Fruit fly (Drosophila melanogaster) whole organism, embryonic: ENCODE data around the gene CG1273.

Experiments
- Blimp-1 ChIP-seq: fragments of 200-800 bp; sonication (Bioruptor generic); optimal IDR thresholded peaks from 3 replicates; lab custom pipeline; 2018; ENCODE audit warnings: missing biosample characterization, missing genetic modification characterization, mild to moderate bottlenecking, moderate library complexity, missing genetic modification reagents
- BtbVII ChIP-seq: fragments of 200-800 bp; sonication (Bioruptor generic); optimal IDR thresholded peaks from 3 replicates; lab custom pipeline; 2017; ENCODE audit warnings: missing biosample characterization, mild to moderate bottlenecking, missing genetic modification characterization
- Bteb2 ChIP-seq: fragments of 200-800 bp; sonication (Bioruptor generic); optimal IDR thresholded peaks from 2 replicates; lab custom pipeline; 2016; ENCODE audit warnings: missing biosample characterization, missing genetic modification characterization
- CG10431 ChIP-seq: fragments of 200-800 bp; sonication (Bioruptor generic); optimal IDR thresholded peaks from 3 replicates; lab custom pipeline; 2018; ENCODE audit warnings: missing biosample characterization, mild to moderate bottlenecking, missing genetic modification characterization
- CG10979 ChIP-seq: fragments of 200-800 bp; sonication (Bioruptor generic); optimal IDR thresholded peaks from 2 replicates; lab custom pipeline; 2018; ENCODE audit warnings: missing biosample characterization, mild to moderate bottlenecking, missing genetic modification characterization, moderate library complexity
- CG11398 ChIP-seq: fragments of 200-800 bp; sonication (Bioruptor generic); optimal IDR thresholded peaks from 2 replicates; lab custom pipeline; 2016; ENCODE audit warnings: missing biosample characterization, missing genetic modification characterization
- CG12104 ChIP-seq: fragments of 200-800 bp; sonication (Bioruptor generic); optimal IDR thresholded peaks from 3 replicates; lab custom pipeline; 2016; ENCODE audit warnings: missing biosample characterization, missing genetic modification characterization
- CG12942 ChIP-seq: fragments of 200-800 bp; sonication (Bioruptor generic); optimal IDR thresholded peaks from 3 replicates; lab custom pipeline; 2016; ENCODE audit warnings: missing biosample characterization, missing genetic modification characterization
- CG14710 ChIP-seq: fragments of 200-800 bp; sonication (Bioruptor generic); optimal IDR thresholded peaks from 3 replicates; lab custom pipeline; 2019; ENCODE audit warnings: missing biosample characterization, mild to moderate bottlenecking, missing genetic modification characterization, moderate library complexity
- CG18476 ChIP-seq: fragments of 200-800 bp; sonication (Bioruptor generic); optimal IDR thresholded peaks from 2 replicates; lab custom pipeline; 2016; ENCODE audit warnings: missing biosample characterization, mild to moderate bottlenecking, missing genetic modification characterization
- CG2199 ChIP-seq: fragments of 200-800 bp; sonication (Bioruptor generic); IDR thresholded peaks from 3 replicates; pipeline ENCODE4 v1.3.6; 2022; ENCODE audit warnings: missing biosample characterization, missing genetic modification characterization
- CG3065 ChIP-seq: fragments of 200-800 bp; sonication (Bioruptor generic); optimal IDR thresholded peaks from 2 replicates; lab custom pipeline; 2016; ENCODE audit warnings: missing biosample characterization, missing genetic modification characterization
- CG34422 ChIP-seq: fragments of 200-800 bp; sonication (Bioruptor generic); IDR thresholded peaks from 3 replicates; pipeline ENCODE4 v1.3.6; 2022; ENCODE audit warnings: missing biosample characterization, missing genetic modification characterization
- CG4328 ChIP-seq: fragments of 200-800 bp; sonication (Bioruptor generic); optimal IDR thresholded peaks from 3 replicates; lab custom pipeline; 2017; ENCODE audit warnings: missing biosample characterization, missing genetic modification reagents, missing genetic modification characterization
- CG43689 ChIP-seq: fragments of 200-800 bp; sonication (Bioruptor generic); IDR thresholded peaks from 2 replicates; pipeline ENCODE4 v1.3.6; 2022; ENCODE audit warnings: missing biosample characterization, missing genetic modification characterization
- CG4707 ChIP-seq: fragments of 200-800 bp; sonication (Bioruptor generic); optimal IDR thresholded peaks from 2 replicates; lab custom pipeline; 2018; ENCODE audit warnings: missing biosample characterization, mild to moderate bottlenecking, missing genetic modification characterization, moderate library complexity
- CG6254 ChIP-seq: fragments of 200-800 bp; sonication (Bioruptor generic); optimal IDR thresholded peaks from 3 replicates; lab custom pipeline; 2017; ENCODE audit warnings: mild to moderate bottlenecking, missing biosample characterization, missing genetic modification reagents, missing genetic modification characterization
- CG7357 ChIP-seq: fragments of 200-800 bp; sonication (Bioruptor generic); IDR thresholded peaks from 3 replicates; pipeline ENCODE4 v1.3.6; 2022; ENCODE audit warnings: missing biosample characterization, missing genetic modification characterization
- CG7987 ChIP-seq: fragments of 200-800 bp; sonication (Bioruptor generic); optimal IDR thresholded peaks from 2 replicates; lab custom pipeline; 2018; ENCODE audit warnings: missing biosample characterization, mild to moderate bottlenecking, missing genetic modification characterization, moderate library complexity
- CG9876 ChIP-seq: fragments of 200-800 bp; sonication (Bioruptor generic); optimal IDR thresholded peaks from 2 replicates; lab custom pipeline; 2016; ENCODE audit warnings: missing biosample characterization, missing genetic modification characterization
- Dip2 ChIP-seq: fragments of 200-800 bp; sonication (Bioruptor generic); IDR thresholded peaks from 2 replicates; pipeline ENCODE4 v1.3.6; 2022; ENCODE audit warnings: missing biosample characterization, missing genetic modification characterization
- Doc2 ChIP-seq: fragments of 200-800 bp; sonication (Bioruptor generic); IDR thresholded peaks from 2 replicates; pipeline ENCODE4 v1.3.6; 2022; ENCODE audit warnings: missing biosample characterization, missing genetic modification characterization
- Doc3 ChIP-seq: fragments of 200-800 bp; sonication (Bioruptor generic); IDR thresholded peaks from 3 replicates; pipeline ENCODE4 v1.3.6; 2022; ENCODE audit warnings: missing biosample characterization, missing genetic modification characterization; ENCODE audit not compliant: partially characterized antibody
- Dref ChIP-seq: fragments of 200-800 bp; sonication (Bioruptor generic); IDR thresholded peaks from 2 replicates; pipeline ENCODE4 v1.3.6; 2022; ENCODE audit warnings: missing biosample characterization, missing genetic modification characterization
- Fer2 ChIP-seq: fragments of 200-800 bp; sonication (Bioruptor generic); optimal IDR thresholded peaks from 2 replicates; lab custom pipeline; 2018; ENCODE audit warnings: missing biosample characterization, mild to moderate bottlenecking, missing genetic modification characterization, moderate library complexity
- HLH4C ChIP-seq: fragments of 200-800 bp; sonication (Bioruptor generic); IDR thresholded peaks from 3 replicates; pipeline ENCODE4 v1.3.6; 2022; ENCODE audit warnings: missing biosample characterization, missing genetic modification characterization; ENCODE audit not compliant: partially characterized antibody
- HmgD ChIP-seq: fragments of 200-800 bp; sonication (Bioruptor generic); optimal IDR thresholded peaks from 3 replicates; lab custom pipeline; 2016; ENCODE audit warnings: missing biosample characterization, missing genetic modification characterization
- Hr51 ChIP-seq, 2 experiments: fragments of 200-800 bp; sonication (Bioruptor generic); optimal IDR thresholded peaks; 2 replicates in 1 of 2; 3 replicates in 1 of 2; lab custom pipeline; 2016 to 2018; ENCODE audit warnings: missing biosample characterization in 2 of 2, missing genetic modification characterization in 2 of 2, mild to moderate bottlenecking in 1 of 2, moderate library complexity in 1 of 2
- MESR4 ChIP-seq: fragments of 200-800 bp; sonication (Bioruptor generic); optimal IDR thresholded peaks from 2 replicates; lab custom pipeline; 2018; ENCODE audit warnings: missing biosample characterization, mild to moderate bottlenecking, missing genetic modification characterization, moderate library complexity
- MTF-1 ChIP-seq: fragments of 200-800 bp; sonication (Bioruptor generic); optimal IDR thresholded peaks from 2 replicates; lab custom pipeline; 2018; ENCODE audit warnings: missing biosample characterization, mild to moderate bottlenecking, missing genetic modification characterization, borderline replicate concordance
- Nf-YB ChIP-seq: fragments of 200-800 bp; sonication (Bioruptor generic); optimal IDR thresholded peaks from 3 replicates; lab custom pipeline; 2019; ENCODE audit warnings: missing biosample characterization, mild to moderate bottlenecking, missing genetic modification characterization, moderate library complexity
- Nf-YC ChIP-seq: fragments of 200-800 bp; optimal IDR thresholded peaks from 3 replicates; lab custom pipeline; 2019; ENCODE audit warnings: missing biosample characterization, mild to moderate bottlenecking, missing genetic modification characterization, moderate library complexity
- Ravus ChIP-seq: fragments of 200-800 bp; sonication (Bioruptor generic); IDR thresholded peaks from 2 replicates; pipeline ENCODE4 v1.3.6; 2022; ENCODE audit warnings: missing biosample characterization, missing genetic modification characterization
- Xrp1 ChIP-seq: fragments of 200-800 bp; sonication (Bioruptor generic); IDR thresholded peaks from 2 replicates; pipeline ENCODE4 v1.3.6; 2022; ENCODE audit warnings: missing biosample characterization, missing genetic modification characterization
- YL-1 ChIP-seq: fragments of 200-800 bp; sonication (Bioruptor generic); optimal IDR thresholded peaks from 3 replicates; lab custom pipeline; 2017; ENCODE audit warnings: missing biosample characterization, mild to moderate bottlenecking, missing genetic modification characterization
- aop ChIP-seq: fragments of 200-800 bp; sonication (Bioruptor generic); IDR thresholded peaks from 2 replicates; pipeline ENCODE4 v1.3.6; 2022; ENCODE audit warnings: missing biosample characterization, missing genetic modification characterization
- ase ChIP-seq: fragments of 200-800 bp; sonication (Bioruptor generic); IDR thresholded peaks from 3 replicates; pipeline ENCODE4 v1.3.6; 2022; ENCODE audit warnings: missing biosample characterization, missing genetic modification characterization
- crol ChIP-seq: fragments of 200-800 bp; sonication (Bioruptor generic); IDR thresholded peaks from 2 replicates; pipeline ENCODE4 v1.3.6; 2022; ENCODE audit warnings: missing biosample characterization, missing genetic modification characterization
- gsb-n ChIP-seq: fragments of 200-800 bp; sonication (Bioruptor generic); optimal IDR thresholded peaks from 3 replicates; lab custom pipeline; 2018; ENCODE audit warnings: missing biosample characterization, mild to moderate bottlenecking, missing genetic modification characterization
- her ChIP-seq: fragments of 200-800 bp; sonication (Bioruptor generic); optimal IDR thresholded peaks from 2 replicates; lab custom pipeline; 2016; ENCODE audit warnings: missing biosample characterization, missing genetic modification characterization
- pho ChIP-seq: fragments of 200-800 bp; sonication (Bioruptor generic); optimal IDR thresholded peaks from 2 replicates; lab custom pipeline; 2016; ENCODE audit warnings: missing biosample characterization, missing genetic modification characterization
- psq ChIP-seq: fragments of 200-800 bp; sonication (Bioruptor generic); optimal IDR thresholded peaks from 2 replicates; lab custom pipeline; 2017; ENCODE audit warnings: missing biosample characterization, missing genetic modification characterization
- pum ChIP-seq: fragments of 200-800 bp; sonication (Bioruptor generic); optimal IDR thresholded peaks from 2 replicates; lab custom pipeline; 2016; ENCODE audit warnings: missing biosample characterization, missing genetic modification characterization
- ranshi ChIP-seq: fragments of 200-800 bp; sonication (Bioruptor generic); IDR thresholded peaks from 2 replicates; pipeline ENCODE4 v1.3.6; 2022; ENCODE audit warnings: missing biosample characterization, missing genetic modification characterization
- rib ChIP-seq: fragments of 200-800 bp; sonication (Bioruptor generic); IDR thresholded peaks from 2 replicates; pipeline ENCODE4 v1.3.6; 2022; ENCODE audit warnings: missing biosample characterization, missing genetic modification characterization
- sens ChIP-seq: fragments of 200-800 bp; sonication (Bioruptor generic); peaks from one replicate; lab custom pipeline; 2016; ENCODE audit warnings: missing biosample characterization, missing genetic modification characterization
- slp2 ChIP-seq: fragments of 200-800 bp; sonication (Bioruptor generic); optimal IDR thresholded peaks from 2 replicates; lab custom pipeline; 2016; ENCODE audit warnings: missing biosample characterization, missing genetic modification characterization
- sug ChIP-seq: fragments of 200-800 bp; optimal IDR thresholded peaks from 2 replicates; lab custom pipeline; 2019; ENCODE audit warnings: missing biosample characterization, mild to moderate bottlenecking, missing genetic modification characterization, moderate library complexity
- toy ChIP-seq: fragments of 200-800 bp; sonication (Bioruptor generic); IDR thresholded peaks from 2 replicates; pipeline ENCODE4 v1.3.6; 2022; ENCODE audit warnings: missing biosample characterization, missing genetic modification characterization
- tx ChIP-seq: fragments of 200-800 bp; sonication (Bioruptor generic); optimal IDR thresholded peaks from 2 replicates; lab custom pipeline; 2016; ENCODE audit warnings: missing biosample characterization, missing genetic modification characterization
- zfh1 ChIP-seq: fragments of 200-800 bp; sonication (Bioruptor generic); IDR thresholded peaks from 3 replicates; pipeline ENCODE4 v1.3.6; 2022; ENCODE audit warnings: missing biosample characterization, missing genetic modification characterization
- zfh2 ChIP-seq: fragments of 200-800 bp; sonication (Bioruptor generic); optimal IDR thresholded peaks from 2 replicates; lab custom pipeline; 2016; ENCODE audit warnings: missing biosample characterization, missing genetic modification characterization

CG1273 gene

DNA sequence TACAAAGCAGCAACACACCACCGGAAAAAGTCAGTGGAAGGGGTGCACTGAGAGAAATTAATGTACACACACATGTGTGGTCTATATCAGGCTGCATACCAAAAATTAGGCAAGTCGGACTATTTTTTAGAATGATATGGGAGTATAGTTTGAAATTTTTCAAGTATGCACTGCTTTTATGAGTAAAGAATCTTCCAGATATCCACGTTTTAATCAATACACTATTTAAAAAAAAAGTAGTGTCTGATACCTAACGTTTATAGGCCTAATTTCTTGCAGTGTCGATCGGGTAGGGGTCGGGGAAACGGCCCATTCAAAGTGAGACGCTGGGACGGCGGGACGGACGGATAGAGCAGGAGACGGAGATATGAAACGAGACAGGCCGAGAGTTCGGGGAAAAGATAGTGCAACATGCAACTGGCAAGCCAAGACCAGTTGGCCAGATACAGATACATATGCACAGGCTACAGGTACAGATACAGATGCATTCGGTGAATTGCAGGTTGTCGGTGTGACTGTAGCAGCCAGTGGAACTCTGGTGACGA lies 33.1 kb upstream of the CG1273 start (continued):
- peak; percentile 71 for TF ChIP-seq Nf-YC
- TF ChIP-seq MTF-1 (GFP tag; lab: Kevin White, UChicago) = peak; percentile 79
- peak; percentile 97 for TF ChIP-seq CG14710 (tag; lab: Kevin White, UChicago)
- TF ChIP-seq tx (GFP tag; lab: Kevin White, UChicago) = peak; percentile 93
- peak; percentile 91 for TF ChIP-seq CG12942 (GFP tag; lab: Kevin White, UChicago)
- peak; percentile 95 for TF ChIP-seq zfh1
- TF ChIP-seq MESR4 = peak; percentile 46
- peak; percentile 97 for TF ChIP-seq Xrp1 (GFP tag; lab: Robert Waterston, UW)
- TF ChIP-seq CG11398 = peak; percentile 91
- TF ChIP-seq Doc2 (GFP tag; lab: Robert Waterston, UW) = no peak
- TF ChIP-seq CG3065 = peak; percentile 84
- no peak for TF ChIP-seq rib (GFP tag; lab: Robert Waterston, UW)
- peak; percentile 46 for TF ChIP-seq Ravus (GFP tag; lab: Robert Waterston, UW)
- TF ChIP-seq gsb-n (tag; lab: Kevin White, UChicago) = peak; percentile 96
- TF ChIP-seq CG18476 (GFP tag; lab: Kevin White, UChicago) = peak; percentile 90
- peak; percentile 83 for TF ChIP-seq CG7357
- TF ChIP-seq aop = peak; percentile 73; the same call in 1 of the 2 replicates
- TF ChIP-seq Hr51 (GFP tag; optimal IDR thresholded peaks at IDR 0.05; lab: Kevin White, UChicago) = peak; percentile 92 to 93
- TF ChIP-seq BtbVII = peak; percentile 79
- peak; percentile 95 for TF ChIP-seq slp2 (GFP tag; lab: Kevin White, UChicago)
- peak; percentile 95 for TF ChIP-seq CG6254 (GFP tag; lab: Kevin White, UChicago)
- TF ChIP-seq Nf-YB = peak; percentile 82
- peak; percentile 57 for TF ChIP-seq pho (GFP tag; lab: Kevin White, UChicago)
- peak; percentile 89 for TF ChIP-seq CG10431 (GFP tag; lab: Kevin White, UChicago)
- TF ChIP-seq pum = peak; percentile 96
- TF ChIP-seq Fer2 (tag; lab: Kevin White, UChicago) = peak; percentile 65
- TF ChIP-seq CG4328 (GFP tag; lab: Kevin White, UChicago) = peak; percentile 86
- peak; percentile 84 for TF ChIP-seq HmgD
- TF ChIP-seq CG34422 = peak; percentile 81; the same call in 2 of the 3 replicates
- TF ChIP-seq CG12104 (GFP tag; lab: Kevin White, UChicago) = peak; percentile 85
- TF ChIP-seq Blimp-1 (GFP tag; lab: Kevin White, UChicago) = peak; percentile 94
- no peak for TF ChIP-seq zfh2 (GFP tag; lab: Kevin White, UChicago)
- TF ChIP-seq Dref (GFP tag; lab: Robert Waterston, UW) = no peak
- TF ChIP-seq CG10979 = peak; percentile 98

DNA sequence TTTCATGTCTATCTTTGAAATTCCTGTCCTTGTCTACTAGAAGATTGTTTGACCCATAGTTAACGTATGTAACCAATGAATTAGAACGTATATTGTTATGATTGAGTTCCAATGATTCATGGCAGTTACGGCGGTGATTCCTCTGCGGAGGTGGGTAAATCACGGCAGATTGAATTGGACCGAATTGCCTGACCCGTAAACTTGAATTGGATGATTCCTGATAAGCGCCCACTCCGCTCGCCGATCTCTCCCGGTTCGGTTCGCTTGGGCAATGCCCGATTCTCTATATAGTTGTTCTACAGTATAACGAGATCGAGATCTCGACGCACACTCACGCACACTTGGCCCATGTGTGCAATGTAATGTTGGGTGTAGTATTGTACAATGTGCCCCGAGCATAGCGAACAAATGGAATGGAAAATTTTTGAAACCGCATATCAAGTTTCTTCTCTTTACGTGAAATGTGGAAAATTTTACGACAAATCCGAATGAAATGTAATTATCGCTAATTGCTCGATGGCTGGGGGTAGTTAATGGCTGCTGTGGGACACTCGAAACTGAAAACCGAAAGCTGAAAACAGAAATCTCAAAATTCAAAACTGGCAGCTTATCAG lies 32.0 kb upstream of the CG1273 start:
- no peak for TF ChIP-seq ase (GFP tag; lab: Robert Waterston, UW)
- no peak for TF ChIP-seq psq (GFP tag; lab: Kevin White, UChicago)
- TF ChIP-seq CG7987 (GFP tag; lab: Kevin White, UChicago) = no peak
- TF ChIP-seq CG43689 (GFP tag; lab: Robert Waterston, UW) = no peak
- TF ChIP-seq CG4707 (GFP tag; lab: Kevin White, UChicago) = no peak
- TF ChIP-seq HLH4C (GFP tag; lab: Robert Waterston, UW) = no peak
- no peak for TF ChIP-seq her (GFP tag; lab: Kevin White, UChicago)
- TF ChIP-seq Dip2 (GFP tag; lab: Robert Waterston, UW) = no peak
- no peak for TF ChIP-seq CG9876 (GFP tag; lab: Kevin White, UChicago)
- peak; percentile 17 for TF ChIP-seq sens
- no peak for TF ChIP-seq YL-1 (GFP tag; lab: Kevin White, UChicago)
- no peak for TF ChIP-seq toy
- peak; percentile 51; the same call in 1 of the 3 replicates for TF ChIP-seq CG2199 (GFP tag; lab: Robert Waterston, UW)
- TF ChIP-seq crol = peak; percentile 21; the same call in 1 of the 2 replicates
- TF ChIP-seq Doc3 (GFP tag; lab: Robert Waterston, UW) = no peak
- TF ChIP-seq sug = peak; percentile 86
- TF ChIP-seq ranshi (GFP tag; lab: Robert Waterston, UW) = no peak
- TF ChIP-seq Bteb2 = no peak
